Worm (Caenorhabditis elegans) whole organism, L1 larva: Measurements from ENCODE around the gene lido-6.

Source experiments
- C04F5.9 ChIP-seq: sonication (generic microtip); optimal IDR thresholded peaks from 2 replicates; lab custom pipeline; 2016; ENCODE audit warnings: missing genetic modification characterization, missing compliant biosample characterization
- C34B4.2 ChIP-seq: sonication (generic microtip); optimal IDR thresholded peaks from 2 replicates; lab custom pipeline; 2017; ENCODE audit warnings: mild to moderate bottlenecking, missing genetic modification characterization, missing compliant biosample characterization
- Y116A8C.19 ChIP-seq: sonication (generic microtip); optimal IDR thresholded peaks from 2 replicates; lab custom pipeline; 2016; ENCODE audit warnings: missing compliant biosample characterization, missing genetic modification characterization, borderline replicate concordance
- alr-1 ChIP-seq: fragments of 200-800 bp; sonication (Bioruptor generic); optimal IDR thresholded peaks from 2 replicates; lab custom pipeline; 2018; ENCODE audit warnings: borderline replicate concordance, mild to moderate bottlenecking, missing genetic modification characterization, missing compliant biosample characterization
- ces-1 ChIP-seq: fragments of 150-350 bp; optimal IDR thresholded peaks from 2 replicates; lab custom pipeline; 2014; ENCODE audit warnings: missing biosample characterization, missing genetic modification reagents, missing genetic modification characterization
- dpl-1 ChIP-seq, 3 experiments: fragments of 150-350 bp in 2 of 3; sonication (generic microtip) in 1 of 3; optimal IDR thresholded peaks; 2 replicates each; lab custom pipeline; 2014 to 2017; ENCODE audit warnings: missing biosample characterization in 3 of 3, missing genetic modification characterization in 3 of 3, missing genetic modification reagents in 3 of 3
- efl-1 ChIP-seq, 4 experiments: fragments of 150-350 bp; optimal IDR thresholded peaks in 3 of 4; peaks in 1 of 4; 1 replicate in 1 of 4; 2 replicates in 3 of 4; lab custom pipeline; 2014; ENCODE audit warnings: missing biosample characterization in 2 of 4, missing genetic modification characterization in 2 of 4, missing genetic modification reagents in 2 of 4
- elt-2 ChIP-seq: sonication (generic microtip); optimal IDR thresholded peaks from 2 replicates; lab custom pipeline; 2016; ENCODE audit warnings: missing genetic modification characterization, mild to moderate bottlenecking, inconsistent platforms, missing compliant biosample characterization, missing genetic modification reagents
- elt-3 ChIP-seq, 6 experiments: fragments of 150-350 bp in 1 of 6; sonication (generic microtip); optimal IDR thresholded peaks; 2 replicates each; lab custom pipeline; 2017 to 2018; ENCODE audit warnings: missing biosample characterization in 6 of 6, missing genetic modification characterization in 6 of 6, inconsistent platforms in 1 of 6
- fkh-4 ChIP-seq: sonication (generic microtip); optimal IDR thresholded peaks from 2 replicates; lab custom pipeline; 2016; ENCODE audit warnings: missing compliant biosample characterization, missing genetic modification characterization, borderline replicate concordance
- fos-1 ChIP-seq: fragments of 150-350 bp; optimal IDR thresholded peaks from 2 replicates; lab custom pipeline; 2014; ENCODE audit warnings: missing biosample characterization, missing genetic modification characterization
- hlh-17 ChIP-seq: fragments of 200-800 bp; sonication (Bioruptor generic); optimal IDR thresholded peaks from 2 replicates; lab custom pipeline; 2018; ENCODE audit warnings: missing genetic modification characterization, mild to moderate bottlenecking, missing compliant biosample characterization, moderate library complexity, borderline replicate concordance
- hlh-4 ChIP-seq: sonication (generic microtip); optimal IDR thresholded peaks from 2 replicates; lab custom pipeline; 2016; ENCODE audit warnings: mild to moderate bottlenecking, missing genetic modification characterization, missing compliant biosample characterization
- hpl-2 ChIP-seq: fragments of 150-350 bp; optimal IDR thresholded peaks from 2 replicates; lab custom pipeline; 2014; ENCODE audit warnings: missing biosample characterization, missing genetic modification reagents, missing genetic modification characterization
- jun-1 ChIP-seq: fragments of 150-350 bp; optimal IDR thresholded peaks from 2 replicates; lab custom pipeline; 2014; ENCODE audit warnings: missing biosample characterization, missing genetic modification reagents, missing genetic modification characterization
- lin-14 ChIP-seq: fragments of 200-800 bp; sonication (Bioruptor generic); optimal IDR thresholded peaks from 2 replicates; lab custom pipeline; 2018; ENCODE audit warnings: mild to moderate bottlenecking, missing genetic modification characterization, moderate library complexity, missing compliant biosample characterization
- lin-15B ChIP-seq: fragments of 150-350 bp; sonication (generic microtip); optimal IDR thresholded peaks from 3 replicates; lab custom pipeline; 2014; ENCODE audit warnings: missing biosample characterization, missing genetic modification characterization
- lin-35 ChIP-seq, 2 experiments: fragments of 150-350 bp; optimal IDR thresholded peaks; 2 replicates each; lab custom pipeline; 2014; ENCODE audit warnings: missing biosample characterization in 2 of 2, missing genetic modification characterization in 2 of 2, missing genetic modification reagents in 2 of 2
- lir-3 ChIP-seq: sonication (generic microtip); optimal IDR thresholded peaks from 2 replicates; lab custom pipeline; 2016; ENCODE audit warnings: mild to moderate bottlenecking, missing genetic modification characterization, moderate library complexity, missing compliant biosample characterization; ENCODE audit not compliant: poor library complexity
- lsy-2 ChIP-seq, 2 experiments: fragments of 150-350 bp; optimal IDR thresholded peaks; 2 replicates each; lab custom pipeline; 2014; ENCODE audit warnings: missing biosample characterization in 2 of 2, missing genetic modification characterization in 2 of 2
- mef-2 ChIP-seq: fragments of 150-350 bp; optimal IDR thresholded peaks from 2 replicates; lab custom pipeline; 2014; ENCODE audit warnings: missing biosample characterization, missing genetic modification characterization
- mep-1 ChIP-seq: fragments of 150-350 bp; optimal IDR thresholded peaks from 2 replicates; lab custom pipeline; 2014; ENCODE audit warnings: missing biosample characterization, missing genetic modification characterization
- nhr-11 ChIP-seq: fragments of 150-350 bp; optimal IDR thresholded peaks from 2 replicates; lab custom pipeline; 2014; ENCODE audit warnings: missing biosample characterization, missing genetic modification characterization
- nhr-20 ChIP-seq: sonication (generic microtip); optimal IDR thresholded peaks from 2 replicates; lab custom pipeline; 2016; ENCODE audit warnings: mild to moderate bottlenecking, missing genetic modification characterization, missing compliant biosample characterization
- nhr-71 ChIP-seq: sonication (generic microtip); optimal IDR thresholded peaks from 2 replicates; lab custom pipeline; 2016; ENCODE audit warnings: mild to moderate bottlenecking, missing genetic modification characterization, moderate library complexity, missing compliant biosample characterization
- nhr-77 ChIP-seq: fragments of 150-350 bp; optimal IDR thresholded peaks from 2 replicates; lab custom pipeline; 2014; ENCODE audit warnings: missing biosample characterization, missing genetic modification characterization
- nhr-84 ChIP-seq: sonication (generic microtip); optimal IDR thresholded peaks from 2 replicates; lab custom pipeline; 2017; ENCODE audit warnings: missing biosample characterization, missing genetic modification characterization
- nhr-85 ChIP-seq: sonication (generic microtip); peaks from one replicate; lab custom pipeline; 2016; ENCODE audit warnings: missing genetic modification characterization, inconsistent platforms, missing compliant biosample characterization
- nhr-90 ChIP-seq: sonication (generic microtip); optimal IDR thresholded peaks from 2 replicates; lab custom pipeline; 2016; ENCODE audit warnings: mild to moderate bottlenecking, missing genetic modification characterization, missing compliant biosample characterization; ENCODE audit not compliant: poor library complexity
- pax-3 ChIP-seq: fragments of 200-800 bp; sonication (Bioruptor generic); optimal IDR thresholded peaks from 2 replicates; lab custom pipeline; 2018; ENCODE audit warnings: mild to moderate bottlenecking, missing genetic modification characterization, moderate library complexity, missing compliant biosample characterization
- pqm-1 ChIP-seq: sonication (generic microtip); optimal IDR thresholded peaks from 3 replicates; lab custom pipeline; 2017; ENCODE audit warnings: missing biosample characterization, missing genetic modification characterization
- rnt-1 ChIP-seq: sonication (generic microtip); optimal IDR thresholded peaks from 2 replicates; lab custom pipeline; 2016; ENCODE audit warnings: mild to moderate bottlenecking, missing genetic modification characterization, moderate library complexity, missing compliant biosample characterization
- snu-23 ChIP-seq: sonication (generic microtip); optimal IDR thresholded peaks from 2 replicates; lab custom pipeline; 2016; ENCODE audit warnings: missing genetic modification characterization, missing compliant biosample characterization
- tbx-2 ChIP-seq: sonication (generic microtip); optimal IDR thresholded peaks from 2 replicates; lab custom pipeline; 2016; ENCODE audit warnings: missing genetic modification characterization, missing compliant biosample characterization
- tlp-1 ChIP-seq: fragments of 150-350 bp; optimal IDR thresholded peaks from 2 replicates; lab custom pipeline; 2014; ENCODE audit warnings: missing biosample characterization, missing genetic modification characterization
- unc-30 ChIP-seq: sonication (generic microtip); optimal IDR thresholded peaks from 2 replicates; lab custom pipeline; 2017; ENCODE audit warnings: missing biosample characterization, missing genetic modification characterization
- unc-62 ChIP-seq: fragments of 150-350 bp; optimal IDR thresholded peaks from 2 replicates; lab custom pipeline; 2014; ENCODE audit warnings: missing biosample characterization, missing genetic modification reagents, missing genetic modification characterization
- unc-86 ChIP-seq: sonication (generic microtip); optimal IDR thresholded peaks from 2 replicates; lab custom pipeline; 2016; ENCODE audit warnings: missing genetic modification characterization, missing compliant biosample characterization
- vab-15 ChIP-seq: sonication (generic microtip); optimal IDR thresholded peaks from 2 replicates; lab custom pipeline; 2017; ENCODE audit warnings: missing genotype, mild to moderate bottlenecking, missing genetic modification characterization, missing compliant biosample characterization
- zag-1 ChIP-seq: fragments of 150-350 bp; optimal IDR thresholded peaks from 2 replicates; lab custom pipeline; 2014; ENCODE audit warnings: missing biosample characterization, missing genetic modification characterization

Gene lido-6

ce11 chrX:17149877-17150490, 35.0 kb upstream of the lido-6 start, which contains the start of gene T23C6.4:
T23C6.4 (minus strand) TSS chrX:17149927.
- TF ChIP-seq lin-14 (GFP tag; lab: Kevin White, UChicago) (peak; percentile 36), snu-23 (GFP tag; lab: Kevin White, UChicago) (no peak), nhr-77 (tag; lab: Kevin White, UChicago) (no peak), hlh-17 (GFP tag; lab: Kevin White, UChicago) (no peak), nhr-71 (tag; lab: Kevin White, UChicago) (no peak), lir-3 (no peak), efl-1 (optimal IDR thresholded peaks at IDR 0.05; lab: Kevin White, UChicago) (no peak), efl-1 (GFP tag; optimal IDR thresholded peaks at IDR 0.05 in 1 of 2; lab: Kevin White, UChicago) (peak in 1 of 2 experiments; percentile 61)
- TF ChIP-seq, all 84 proteins: peak for 2

- TF ChIP-seq pax-3 (tag; lab: Kevin White, UChicago) (peak; percentile 72), elt-2 (tag; lab: Kevin White, UChicago) (peak; percentile 70), hlh-4 (tag; lab: Kevin White, UChicago) (no peak), fos-1 (no peak), C34B4.2 (tag; lab: Kevin White, UChicago) (no peak), jun-1 (tag; lab: Kevin White, UChicago) (peak; percentile 21), unc-62 (no peak), efl-1 (optimal IDR thresholded peaks at IDR 0.05; lab: Kevin White, UChicago) (no peak), efl-1 (GFP tag; optimal IDR thresholded peaks at IDR 0.05 in 1 of 2; lab: Kevin White, UChicago) (peak in 1 of 2 experiments; percentile 5)
Observed at ce11 chrX:17146545-17146944, 31.6 kb upstream of the lido-6 start.

- TF ChIP-seq lin-14 (GFP tag; lab: Kevin White, UChicago) = no peak
- no peak for TF ChIP-seq unc-86 (tag; lab: Kevin White, UChicago)
- TF ChIP-seq Y116A8C.19 (tag; lab: Kevin White, UChicago) = no peak
- TF ChIP-seq lsy-2 (tag; optimal IDR thresholded peaks at IDR 0.05; lab: Kevin White, UChicago) = no peak
- TF ChIP-seq nhr-77 (tag; lab: Kevin White, UChicago) = no peak
- no peak for TF ChIP-seq tbx-2 (tag; lab: Kevin White, UChicago)
- no peak for TF ChIP-seq mep-1 (tag; lab: Kevin White, UChicago)
- no peak for TF ChIP-seq rnt-1
- no peak for TF ChIP-seq unc-30 (tag; lab: Kevin White, UChicago)
- no peak for TF ChIP-seq nhr-20 (tag; lab: Kevin White, UChicago)
- peak; percentile 20 for TF ChIP-seq tlp-1 (tag; lab: Kevin White, UChicago)
- TF ChIP-seq nhr-11 (tag; lab: Kevin White, UChicago) = no peak
- no peak for TF ChIP-seq nhr-85 (tag; lab: Kevin White, UChicago)
- no peak for TF ChIP-seq elt-3 (tag; optimal IDR thresholded peaks at IDR 0.05; lab: Kevin White, UChicago)
- peak; percentile 3 for TF ChIP-seq nhr-90
- no peak for TF ChIP-seq fos-1
- no peak for TF ChIP-seq zag-1 (tag; lab: Kevin White, UChicago)
- TF ChIP-seq lin-15B (tag; lab: Kevin White, UChicago) = no peak
- no peak for TF ChIP-seq vab-15 (tag; lab: Kevin White, UChicago)
- no peak for TF ChIP-seq unc-62
- TF ChIP-seq nhr-71 (tag; lab: Kevin White, UChicago) = peak; percentile 20
- TF ChIP-seq alr-1 (tag; lab: Kevin White, UChicago) = no peak
- TF ChIP-seq hpl-2 (GFP tag; lab: Kevin White, UChicago) = no peak
- no peak for TF ChIP-seq mef-2 (tag; lab: Kevin White, UChicago)
- TF ChIP-seq nhr-84 = no peak
- no peak for TF ChIP-seq fkh-4 (tag; lab: Kevin White, UChicago)
- TF ChIP-seq C04F5.9 (tag; lab: Kevin White, UChicago) = no peak
- no peak for TF ChIP-seq ces-1
- peak; percentile 34 for TF ChIP-seq pqm-1
- no peak for TF ChIP-seq lin-35 (GFP tag; optimal IDR thresholded peaks at IDR 0.05; lab: Kevin White, UChicago)
- no peak for TF ChIP-seq dpl-1 (GFP tag; optimal IDR thresholded peaks at IDR 0.05; lab: Kevin White, UChicago)
- TF ChIP-seq lir-3 = no peak
- TF ChIP-seq elt-2 (tag; lab: Kevin White, UChicago) = peak; percentile 74
Observed at ce11 chrX:17140447-17140846, 25.5 kb upstream of the lido-6 start.
